Worm (Caenorhabditis elegans) whole organism, late embryonic: Measurements from ENCODE around the gene toc-1.

ENCODE experiments used
- C38D4.7 ChIP-seq: fragments of 200-800 bp; sonication (Bioruptor generic); optimal IDR thresholded peaks from 2 replicates; lab custom pipeline; 2018; ENCODE audit warnings: mild to moderate bottlenecking, missing genetic modification characterization, moderate library complexity, missing compliant biosample characterization
- K02D7.2 ChIP-seq: sonication (generic microtip); optimal IDR thresholded peaks from 2 replicates; lab custom pipeline; 2017; ENCODE audit warnings: mild to moderate bottlenecking, missing genetic modification characterization, missing compliant biosample characterization
- K09A11.1 ChIP-seq: sonication (generic microtip); optimal IDR thresholded peaks from 2 replicates; lab custom pipeline; 2017; ENCODE audit warnings: antibody characterized with exemption, mild to moderate bottlenecking, missing genetic modification characterization, missing compliant biosample characterization; ENCODE audit not compliant: insufficient read depth
- ceh-14 ChIP-seq: sonication (generic microtip); optimal IDR thresholded peaks from 2 replicates; lab custom pipeline; 2016; ENCODE audit warnings: missing genotype, missing genetic modification characterization, missing compliant biosample characterization
- ceh-2 ChIP-seq: sonication (generic microtip); optimal IDR thresholded peaks from 2 replicates; lab custom pipeline; 2016; ENCODE audit warnings: missing genotype, missing genetic modification characterization, missing compliant biosample characterization
- ceh-22 ChIP-seq: sonication (generic microtip); optimal IDR thresholded peaks from 2 replicates; lab custom pipeline; 2017; ENCODE audit warnings: missing biosample characterization, missing genetic modification characterization
- ceh-30 ChIP-seq: fragments of 150-350 bp; optimal IDR thresholded peaks from 2 replicates; lab custom pipeline; 2014; ENCODE audit warnings: missing biosample characterization, missing genetic modification characterization
- ceh-31 ChIP-seq: sonication (generic microtip); optimal IDR thresholded peaks from 2 replicates; lab custom pipeline; 2016; ENCODE audit warnings: missing genetic modification characterization, missing compliant biosample characterization
- ceh-34 ChIP-seq: sonication (generic microtip); optimal IDR thresholded peaks from 2 replicates; lab custom pipeline; 2016; ENCODE audit warnings: mild to moderate bottlenecking, missing genetic modification characterization, missing compliant biosample characterization
- ceh-45 ChIP-seq: fragments of 200-800 bp; sonication (Bioruptor generic); IDR thresholded peaks from 2 replicates; pipeline ENCODE4 v1.3.6; 2022; ENCODE audit warnings: missing genetic modification reagents, missing genetic modification characterization, missing compliant biosample characterization
- dmd-4 ChIP-seq: sonication (generic microtip); optimal IDR thresholded peaks from 2 replicates; lab custom pipeline; 2016; ENCODE audit warnings: borderline replicate concordance, missing genetic modification characterization, missing compliant biosample characterization
- elt-2 ChIP-seq: sonication (generic microtip); optimal IDR thresholded peaks from 2 replicates; lab custom pipeline; 2016; ENCODE audit warnings: missing genetic modification reagents, missing genetic modification characterization, missing compliant biosample characterization
- elt-4 ChIP-seq: sonication (generic microtip); optimal IDR thresholded peaks from 2 replicates; lab custom pipeline; 2016; ENCODE audit warnings: missing genetic modification characterization, missing compliant biosample characterization
- eyg-1 ChIP-seq: sonication (generic microtip); optimal IDR thresholded peaks from 2 replicates; lab custom pipeline; 2016; ENCODE audit warnings: missing genotype, missing genetic modification characterization, missing compliant biosample characterization
- fax-1 ChIP-seq: sonication (generic microtip); optimal IDR thresholded peaks from 2 replicates; lab custom pipeline; 2016; ENCODE audit warnings: missing genotype, missing genetic modification characterization, missing compliant biosample characterization
- fkh-10 ChIP-seq: fragments of 150-350 bp; optimal IDR thresholded peaks from 2 replicates; lab custom pipeline; 2014; ENCODE audit warnings: missing biosample characterization, missing genetic modification reagents, missing genetic modification characterization
- fkh-6 ChIP-seq: sonication (generic microtip); optimal IDR thresholded peaks from 2 replicates; lab custom pipeline; 2016; ENCODE audit warnings: missing genetic modification characterization, missing compliant biosample characterization
- hlh-30 ChIP-seq: sonication (generic microtip); optimal IDR thresholded peaks from 2 replicates; lab custom pipeline; 2017; ENCODE audit warnings: antibody characterized with exemption, missing genetic modification characterization, missing compliant biosample characterization; ENCODE audit not compliant: insufficient read depth
- hlh-6 ChIP-seq: sonication (generic microtip); optimal IDR thresholded peaks from 2 replicates; lab custom pipeline; 2016; ENCODE audit warnings: missing genotype, missing genetic modification characterization, missing compliant biosample characterization
- hlh-8 ChIP-seq: sonication (generic microtip); optimal IDR thresholded peaks from 2 replicates; lab custom pipeline; 2016; ENCODE audit warnings: missing genotype, missing genetic modification characterization, missing compliant biosample characterization
- mec-3 ChIP-seq: sonication (generic microtip); optimal IDR thresholded peaks from 2 replicates; lab custom pipeline; 2016; ENCODE audit warnings: borderline replicate concordance, missing genetic modification characterization, missing compliant biosample characterization
- nfya-1 ChIP-seq: sonication (generic microtip); optimal IDR thresholded peaks from 2 replicates; lab custom pipeline; 2017; ENCODE audit warnings: missing genetic modification characterization, mild to moderate bottlenecking, missing compliant biosample characterization, antibody characterized with exemption, moderate library complexity
- odd-2 ChIP-seq: sonication (generic microtip); optimal IDR thresholded peaks from 2 replicates; lab custom pipeline; 2017; ENCODE audit warnings: antibody characterized with exemption, mild to moderate bottlenecking, missing genetic modification characterization, missing compliant biosample characterization
- pha-2 ChIP-seq: sonication (generic microtip); optimal IDR thresholded peaks from 2 replicates; lab custom pipeline; 2017; ENCODE audit warnings: mild to moderate bottlenecking, missing genetic modification characterization, missing compliant biosample characterization
- pha-4 ChIP-seq: fragments of 150-350 bp; optimal IDR thresholded peaks from 2 replicates; lab custom pipeline; 2018; ENCODE audit warnings: missing biosample characterization, missing genetic modification reagents, missing genetic modification characterization
- pros-1 ChIP-seq: fragments of 150-350 bp; optimal IDR thresholded peaks from 2 replicates; lab custom pipeline; 2014; ENCODE audit warnings: missing biosample characterization, missing genetic modification reagents, missing genetic modification characterization
- ref-2 ChIP-seq: sonication (generic microtip); optimal IDR thresholded peaks from 2 replicates; lab custom pipeline; 2016; ENCODE audit warnings: missing genetic modification characterization, missing compliant biosample characterization
- sdc-2 ChIP-seq: sonication (generic microtip); optimal IDR thresholded peaks from 2 replicates; lab custom pipeline; 2016; ENCODE audit warnings: missing genotype, missing genetic modification characterization, missing compliant biosample characterization
- sox-4 ChIP-seq: sonication (generic microtip); optimal IDR thresholded peaks from 2 replicates; lab custom pipeline; 2017; ENCODE audit warnings: mild to moderate bottlenecking, missing genetic modification characterization, inconsistent platforms, missing compliant biosample characterization
- tbx-7 ChIP-seq: sonication (generic microtip); optimal IDR thresholded peaks from 2 replicates; lab custom pipeline; 2016; ENCODE audit warnings: missing genotype, missing genetic modification characterization, missing compliant biosample characterization
- unc-3 ChIP-seq, 2 experiments: fragments of 200-800 bp in 1 of 2; sonication (Bioruptor generic) in 1 of 2; sonication (generic microtip) in 1 of 2; conservative IDR thresholded peaks in 1 of 2; optimal IDR thresholded peaks in 1 of 2; 2 replicates each; pipeline versions ENCODE4 v1.3.6 to Lab custom; 2016 to 2022; ENCODE audit warnings: missing compliant biosample characterization in 2 of 2, missing genetic modification characterization in 2 of 2, missing genetic modification reagents in 1 of 2
- unc-86 ChIP-seq: sonication (generic microtip); optimal IDR thresholded peaks from 2 replicates; lab custom pipeline; 2016; ENCODE audit warnings: missing genetic modification characterization, missing compliant biosample characterization
- zip-5 ChIP-seq: sonication (generic microtip); optimal IDR thresholded peaks from 2 replicates; lab custom pipeline; 2016; ENCODE audit warnings: missing genetic modification characterization, missing compliant biosample characterization

The toc-1 gene

ce11 chrIII:5263299-5263993 lies 11.6 kb upstream of the toc-1 start, which contains the start of the genes C34E10.9 and hap-1:
Gene C34E10.9, minus strand, starts transcription at chrIII:5263399.
Gene hap-1, plus strand, starts transcription at chrIII:5263943.
- TF ChIP-seq tbx-7 (tag; lab: Kevin White, UChicago) (no peak), C38D4.7 (GFP tag; lab: Kevin White, UChicago) (no peak), fax-1 (tag; lab: Kevin White, UChicago) (no peak), eyg-1 (tag; lab: Kevin White, UChicago) (no peak), ref-2 (tag; lab: Kevin White, UChicago) (no peak), odd-2 (tag; lab: Kevin White, UChicago) (no peak), zip-5 (no peak), unc-3 (GFP tag; conservative IDR thresholded peaks at IDR 0.05; lab: Robert Waterston, UW) (no peak), unc-3 (tag; optimal IDR thresholded peaks at IDR 0.05; lab: Kevin White, UChicago) (no peak), elt-4 (tag; lab: Kevin White, UChicago) (no peak), hlh-6 (tag; lab: Kevin White, UChicago) (no peak), nfya-1 (tag; lab: Kevin White, UChicago) (no peak), ceh-22 (tag; lab: Kevin White, UChicago) (no peak), ceh-31 (tag; lab: Kevin White, UChicago) (no peak), sdc-2 (tag; lab: Kevin White, UChicago) (no peak), ceh-2 (tag; lab: Kevin White, UChicago) (no peak), elt-2 (tag; lab: Kevin White, UChicago) (no peak), ceh-14 (no peak)

- no peak for TF ChIP-seq mec-3 (tag; lab: Kevin White, UChicago)
- no peak for TF ChIP-seq K02D7.2
- TF ChIP-seq fkh-6: no peak
- no peak for TF ChIP-seq elt-2 (tag; lab: Kevin White, UChicago)
Observed at ce11 chrIII:5264813-5265212, 10.2 kb upstream of the toc-1 start, which contains the start of gene gro-1. Gene gro-1, plus strand, starts transcription at chrIII:5265113.

ce11 chrIII:5267217-5267906 lies 7.7 kb upstream of the toc-1 start, which contains the start of gene ZC395.5:
Gene ZC395.5, plus strand, starts transcription at chrIII:5267848.
- TF ChIP-seq unc-86 (tag; lab: Kevin White, UChicago): no peak
- no peak for TF ChIP-seq ceh-31 (tag; lab: Kevin White, UChicago)
- no peak for TF ChIP-seq mec-3 (tag; lab: Kevin White, UChicago)
- TF ChIP-seq sdc-2 (tag; lab: Kevin White, UChicago): no peak
- TF ChIP-seq dmd-4: no peak

- TF ChIP-seq ceh-14: no peak
- no peak for TF ChIP-seq pha-2 (tag; lab: Kevin White, UChicago)
- no peak for TF ChIP-seq hlh-30 (tag; lab: Kevin White, UChicago)
- no peak for TF ChIP-seq odd-2 (tag; lab: Kevin White, UChicago)
- TF ChIP-seq fkh-10 (GFP tag; lab: Kevin White, UChicago): no peak
- no peak for TF ChIP-seq eyg-1 (tag; lab: Kevin White, UChicago)
- no peak for TF ChIP-seq sox-4 (tag; lab: Kevin White, UChicago)
- no peak for TF ChIP-seq hlh-8 (tag; lab: Kevin White, UChicago)
- TF ChIP-seq, all 69 proteins: peak for 0
Observed at ce11 chrIII:5268486-5268885, 6.6 kb upstream of the toc-1 start.

ce11 chrIII:5269814-5270213 lies 5.2 kb upstream of the toc-1 start, which contains the start of gene ZC395.4:
Gene ZC395.4, plus strand, starts transcription at chrIII:5270114.
- TF ChIP-seq eyg-1 (tag; lab: Kevin White, UChicago): no peak

ce11 chrIII:5273396-5273857 lies 1.6 kb upstream of the toc-1 start, which contains the start of gene ztf-8:
Gene ztf-8, minus strand, starts transcription at chrIII:5273471.
- TF ChIP-seq K09A11.1 (tag; lab: Kevin White, UChicago) (no peak), ceh-45 (no peak), ceh-34 (tag; lab: Kevin White, UChicago) (no peak), tbx-7 (tag; lab: Kevin White, UChicago) (no peak), pha-4 (tag; lab: Kevin White, UChicago) (no peak), sdc-2 (tag; lab: Kevin White, UChicago) (no peak), ceh-2 (tag; lab: Kevin White, UChicago) (no peak), ceh-30 (tag; lab: Kevin White, UChicago) (no peak), K02D7.2 (no peak), pros-1 (tag; lab: Kevin White, UChicago) (no peak)
